Fruit fly (Drosophila melanogaster) whole organism, embryonic: Measurements from ENCODE around the gene sage.

Experiments used
- Ada2b ChIP-seq: fragments of 200-800 bp; sonication (Bioruptor generic); IDR thresholded peaks from 2 replicates; pipeline ENCODE4 v1.3.6; 2022; ENCODE audit warnings: missing biosample characterization, missing genetic modification characterization
- Adf1 ChIP-seq: fragments of 200-800 bp; sonication (Bioruptor generic); IDR thresholded peaks from 2 replicates; pipeline ENCODE4 v1.3.6; 2022; ENCODE audit warnings: missing biosample characterization, missing genetic modification characterization
- CG1024 ChIP-seq: fragments of 200-800 bp; sonication (Bioruptor generic); IDR thresholded peaks from 2 replicates; pipeline ENCODE4 v1.3.6; 2022; ENCODE audit warnings: missing biosample characterization, missing genetic modification characterization
- CG10565 ChIP-seq: fragments of 200-800 bp; sonication (Bioruptor generic); optimal IDR thresholded peaks from 3 replicates; lab custom pipeline; 2016; ENCODE audit warnings: missing biosample characterization, mild to moderate bottlenecking, missing genetic modification characterization
- CG10654 ChIP-seq: fragments of 200-800 bp; sonication (Bioruptor generic); optimal IDR thresholded peaks from 2 replicates; lab custom pipeline; 2016; ENCODE audit warnings: missing biosample characterization, missing genetic modification characterization
- CG10979 ChIP-seq: fragments of 200-800 bp; sonication (Bioruptor generic); optimal IDR thresholded peaks from 2 replicates; lab custom pipeline; 2018; ENCODE audit warnings: missing biosample characterization, mild to moderate bottlenecking, missing genetic modification characterization, moderate library complexity
- CG11093 ChIP-seq: fragments of 200-800 bp; sonication (Bioruptor generic); IDR thresholded peaks from 3 replicates; pipeline ENCODE4 v1.3.6; 2022; ENCODE audit warnings: missing biosample characterization, missing genetic modification characterization
- CG11247 ChIP-seq: fragments of 200-800 bp; sonication (Bioruptor generic); IDR thresholded peaks from 2 replicates; pipeline ENCODE4 v1.3.6; 2022; ENCODE audit warnings: missing biosample characterization, missing genetic modification characterization
- CG11504 ChIP-seq: fragments of 200-800 bp; sonication (Bioruptor generic); optimal IDR thresholded peaks from 3 replicates; lab custom pipeline; 2019; ENCODE audit warnings: missing biosample characterization, mild to moderate bottlenecking, missing genetic modification characterization, moderate library complexity
- CG12236 ChIP-seq: fragments of 200-800 bp; sonication (Bioruptor generic); optimal IDR thresholded peaks from 2 replicates; lab custom pipeline; 2016; ENCODE audit warnings: missing biosample characterization, missing genetic modification characterization
- CG12942 ChIP-seq: fragments of 200-800 bp; sonication (Bioruptor generic); optimal IDR thresholded peaks from 3 replicates; lab custom pipeline; 2016; ENCODE audit warnings: missing biosample characterization, missing genetic modification characterization
- CG13624 ChIP-seq: fragments of 200-800 bp; sonication (Bioruptor generic); optimal IDR thresholded peaks from 2 replicates; lab custom pipeline; 2016; ENCODE audit warnings: missing biosample characterization, missing genetic modification characterization
- CG14710 ChIP-seq: fragments of 200-800 bp; sonication (Bioruptor generic); optimal IDR thresholded peaks from 3 replicates; lab custom pipeline; 2019; ENCODE audit warnings: missing biosample characterization, mild to moderate bottlenecking, missing genetic modification characterization, moderate library complexity
- CG15011 ChIP-seq: fragments of 200-800 bp; sonication (Bioruptor generic); optimal IDR thresholded peaks from 3 replicates; lab custom pipeline; 2018; ENCODE audit warnings: missing biosample characterization, mild to moderate bottlenecking, missing genetic modification characterization
- CG17186 ChIP-seq: fragments of 200-800 bp; sonication (Bioruptor generic); optimal IDR thresholded peaks from 3 replicates; lab custom pipeline; 2017; ENCODE audit warnings: missing biosample characterization, missing genetic modification reagents, missing genetic modification characterization
- CG17568 ChIP-seq: fragments of 200-800 bp; sonication (Bioruptor generic); optimal IDR thresholded peaks from 2 replicates; lab custom pipeline; 2018; ENCODE audit warnings: missing biosample characterization, mild to moderate bottlenecking, missing genetic modification characterization, moderate library complexity
- CG1792 ChIP-seq: fragments of 200-800 bp; sonication (Bioruptor generic); optimal IDR thresholded peaks from 2 replicates; lab custom pipeline; 2016; ENCODE audit warnings: missing biosample characterization, missing genetic modification characterization
- CG2129 ChIP-seq: fragments of 200-800 bp; sonication (Bioruptor generic); IDR thresholded peaks from 2 replicates; pipeline ENCODE4 v1.3.6; 2022; ENCODE audit warnings: missing biosample characterization, missing genetic modification characterization; ENCODE audit not compliant: partially characterized antibody
- CG2875 ChIP-seq: fragments of 200-800 bp; sonication (Bioruptor generic); optimal IDR thresholded peaks from 2 replicates; lab custom pipeline; 2017; ENCODE audit warnings: missing biosample characterization, mild to moderate bottlenecking, missing genetic modification characterization, missing genetic modification reagents
- CG30431 ChIP-seq: fragments of 200-800 bp; sonication (Bioruptor generic); optimal IDR thresholded peaks from 2 replicates; lab custom pipeline; 2017; ENCODE audit warnings: missing biosample characterization, missing genetic modification characterization
- CG3847 ChIP-seq: fragments of 200-800 bp; sonication (Bioruptor generic); IDR thresholded peaks from 2 replicates; pipeline ENCODE4 v1.3.6; 2022; ENCODE audit warnings: missing biosample characterization, missing genetic modification characterization
- CG4617 ChIP-seq: fragments of 200-800 bp; sonication (Bioruptor generic); optimal IDR thresholded peaks from 3 replicates; lab custom pipeline; 2016; ENCODE audit warnings: missing biosample characterization, missing genetic modification characterization, borderline replicate concordance
- CG6175 ChIP-seq: fragments of 200-800 bp; sonication (Bioruptor generic); IDR thresholded peaks from 3 replicates; pipeline ENCODE4 v1.3.6; 2022; ENCODE audit warnings: missing biosample characterization, missing genetic modification characterization
- CG6689 ChIP-seq: fragments of 200-800 bp; sonication (Bioruptor generic); IDR thresholded peaks from 2 replicates; pipeline ENCODE4 v1.3.6; 2022; ENCODE audit warnings: missing biosample characterization, missing genetic modification characterization
- CG7271 ChIP-seq: fragments of 200-800 bp; sonication (Bioruptor generic); optimal IDR thresholded peaks from 2 replicates; lab custom pipeline; 2018; ENCODE audit warnings: missing biosample characterization, mild to moderate bottlenecking, missing genetic modification characterization, moderate library complexity
- CG9797 ChIP-seq: fragments of 200-800 bp; sonication (Bioruptor generic); optimal IDR thresholded peaks from 3 replicates; lab custom pipeline; 2018; ENCODE audit warnings: missing biosample characterization, mild to moderate bottlenecking, missing genetic modification characterization
- Dfd ChIP-seq, 2 experiments: fragments of >200 bp; optimal IDR thresholded peaks; 2 replicates each; lab custom pipeline; 2017; ENCODE audit warnings: missing biosample characterization in 2 of 2, missing genetic modification characterization in 2 of 2
- Doc2 ChIP-seq: fragments of 200-800 bp; sonication (Bioruptor generic); IDR thresholded peaks from 2 replicates; pipeline ENCODE4 v1.3.6; 2022; ENCODE audit warnings: missing biosample characterization, missing genetic modification characterization
- Hr78 ChIP-seq, 2 experiments: fragments of 200-800 bp in 1 of 2; fragments of >200 bp in 1 of 2; sonication (Bioruptor generic) in 1 of 2; optimal IDR thresholded peaks; 2 replicates each; lab custom pipeline; 2017 to 2019; ENCODE audit warnings: missing biosample characterization in 2 of 2, missing genetic modification characterization in 2 of 2, mild to moderate bottlenecking in 1 of 2, moderate library complexity in 1 of 2
- MBD-R2 ChIP-seq: fragments of 200-800 bp; sonication (Bioruptor generic); IDR thresholded peaks from 2 replicates; pipeline ENCODE4 v1.3.6; 2022; ENCODE audit warnings: missing biosample characterization, missing genetic modification characterization
- Max ChIP-seq: fragments of 200-800 bp; sonication (Bioruptor generic); optimal IDR thresholded peaks from 2 replicates; lab custom pipeline; 2016; ENCODE audit warnings: missing biosample characterization, mild to moderate bottlenecking, missing genetic modification characterization
- PHDP ChIP-seq: fragments of 200-800 bp; sonication (Bioruptor generic); optimal IDR thresholded peaks from 3 replicates; lab custom pipeline; 2018; ENCODE audit warnings: missing biosample characterization, mild to moderate bottlenecking, missing genetic modification characterization, moderate library complexity
- Taf1 ChIP-seq: fragments of 200-800 bp; sonication (Bioruptor generic); IDR thresholded peaks from 2 replicates; pipeline ENCODE4 v1.3.6; 2022; ENCODE audit warnings: missing biosample characterization, missing genetic modification characterization
- Vsx1 ChIP-seq: fragments of 200-800 bp; sonication (Bioruptor generic); optimal IDR thresholded peaks from 2 replicates; lab custom pipeline; 2017; ENCODE audit warnings: missing biosample characterization, mild to moderate bottlenecking, missing genetic modification characterization, missing genetic modification reagents
- Xrp1 ChIP-seq: fragments of 200-800 bp; sonication (Bioruptor generic); IDR thresholded peaks from 2 replicates; pipeline ENCODE4 v1.3.6; 2022; ENCODE audit warnings: missing biosample characterization, missing genetic modification characterization
- dan ChIP-seq: fragments of 200-800 bp; sonication (Bioruptor generic); IDR thresholded peaks from 2 replicates; pipeline ENCODE4 v1.3.6; 2022; ENCODE audit warnings: missing biosample characterization, missing genetic modification characterization
- grn ChIP-seq: fragments of 200-800 bp; sonication (Bioruptor generic); optimal IDR thresholded peaks from 3 replicates; lab custom pipeline; 2017; ENCODE audit warnings: missing biosample characterization, missing genetic modification characterization
- ham ChIP-seq: fragments of 200-800 bp; sonication (Bioruptor generic); IDR thresholded peaks from 2 replicates; pipeline ENCODE4 v1.3.6; 2022; ENCODE audit warnings: missing biosample characterization, missing genetic modification characterization
- jing ChIP-seq: fragments of 200-800 bp; sonication (Bioruptor generic); optimal IDR thresholded peaks from 2 replicates; lab custom pipeline; 2018; ENCODE audit warnings: missing biosample characterization, mild to moderate bottlenecking, missing genetic modification characterization
- luna ChIP-seq: fragments of 200-800 bp; sonication (Bioruptor generic); optimal IDR thresholded peaks from 2 replicates; lab custom pipeline; 2016; ENCODE audit warnings: missing biosample characterization, missing genetic modification characterization
- nmo ChIP-seq: fragments of 200-800 bp; sonication (Bioruptor generic); optimal IDR thresholded peaks from 2 replicates; lab custom pipeline; 2018; ENCODE audit warnings: missing biosample characterization, mild to moderate bottlenecking, missing genetic modification characterization, moderate library complexity
- p53 ChIP-seq: fragments of 200-800 bp; sonication (Bioruptor generic); optimal IDR thresholded peaks from 2 replicates; lab custom pipeline; 2016; ENCODE audit warnings: missing biosample characterization, missing genetic modification characterization
- pb ChIP-seq: fragments of 200-800 bp; sonication (Bioruptor generic); optimal IDR thresholded peaks from 3 replicates; lab custom pipeline; 2016; ENCODE audit warnings: missing biosample characterization, missing genetic modification characterization
- schlank ChIP-seq: fragments of 200-800 bp; sonication (Bioruptor generic); optimal IDR thresholded peaks from 2 replicates; lab custom pipeline; 2018; ENCODE audit warnings: missing biosample characterization, mild to moderate bottlenecking, missing genetic modification characterization
- scrt ChIP-seq: fragments of 200-800 bp; sonication (Bioruptor generic); optimal IDR thresholded peaks from 2 replicates; lab custom pipeline; 2018; ENCODE audit warnings: missing biosample characterization, mild to moderate bottlenecking, missing genetic modification characterization, moderate library complexity
- shn ChIP-seq: fragments of 200-800 bp; sonication (Bioruptor generic); optimal IDR thresholded peaks from 3 replicates; lab custom pipeline; 2016; ENCODE audit warnings: missing biosample characterization, missing genetic modification characterization
- sisA ChIP-seq: fragments of 200-800 bp; sonication (Bioruptor generic); IDR thresholded peaks from 2 replicates; pipeline ENCODE4 v1.3.6; 2022; ENCODE audit warnings: missing biosample characterization, missing genetic modification characterization
- sug ChIP-seq: fragments of 200-800 bp; optimal IDR thresholded peaks from 2 replicates; lab custom pipeline; 2019; ENCODE audit warnings: missing biosample characterization, mild to moderate bottlenecking, missing genetic modification characterization, moderate library complexity
- wdn ChIP-seq: fragments of 200-800 bp; sonication (Bioruptor generic); IDR thresholded peaks from 2 replicates; pipeline ENCODE4 v1.3.6; 2022; ENCODE audit warnings: missing biosample characterization, missing genetic modification characterization

Gene sage

DNA sequence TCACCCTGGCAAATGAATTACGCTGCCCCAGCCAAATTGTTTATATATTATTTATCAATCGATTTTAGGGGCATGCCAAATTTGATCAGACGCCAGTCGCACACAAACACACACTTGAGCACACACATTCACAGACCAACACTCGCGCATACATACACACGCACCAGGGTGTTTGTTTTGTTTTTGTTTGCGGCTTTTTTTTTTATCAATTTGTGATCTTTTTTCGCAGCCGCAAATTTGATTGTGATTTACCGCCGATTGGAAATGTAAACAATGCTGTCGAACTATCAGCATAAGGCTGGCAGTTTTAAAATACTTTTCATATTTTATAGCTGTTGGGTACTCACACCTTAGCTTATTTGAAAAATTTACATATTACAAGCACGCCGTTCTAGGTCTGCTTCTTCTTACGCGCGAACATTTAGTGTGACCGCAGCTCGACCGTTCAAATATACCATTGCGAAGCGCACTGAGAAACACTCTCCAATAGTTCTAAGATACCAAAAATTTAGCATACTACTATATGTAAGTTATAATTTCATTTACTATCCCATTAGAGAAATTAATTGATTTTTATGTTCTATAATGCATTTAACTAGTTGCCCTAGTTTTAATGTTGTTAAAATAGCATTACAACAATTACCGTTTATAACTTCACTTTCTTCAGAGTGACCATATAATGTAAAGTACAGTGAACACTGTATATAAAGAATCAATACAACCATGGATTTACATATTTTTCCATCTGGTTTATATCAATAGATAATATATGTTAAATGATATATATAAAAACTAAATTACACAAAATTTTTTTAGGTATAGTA lies 26.5 kb downstream of the sage start, which contains the start of gene pum (continued):
- peak; percentile 31 for TF ChIP-seq CG10979 (tag; lab: Kevin White, UChicago)
- peak; percentile 44 for TF ChIP-seq Max (GFP tag; lab: Kevin White, UChicago)
- TF ChIP-seq CG12942: no peak
- TF ChIP-seq CG7271 (tag; lab: Kevin White, UChicago): no peak
- TF ChIP-seq CG17568 (GFP tag; lab: Kevin White, UChicago): peak; percentile 77
- TF ChIP-seq CG10565 (GFP tag; lab: Kevin White, UChicago): no peak
- TF ChIP-seq CG1792: no peak
- TF ChIP-seq Hr78 (GFP tag; optimal IDR thresholded peaks at IDR 0.05; lab: Kevin White, UChicago): no peak
- TF ChIP-seq wdn (GFP tag; lab: Robert Waterston, UW): no peak
- TF ChIP-seq shn (GFP tag; lab: Kevin White, UChicago): no peak
- no peak; the same call in 1 of the 2 replicates for TF ChIP-seq CG11247 (GFP tag; lab: Robert Waterston, UW)
- no peak for TF ChIP-seq MBD-R2 (GFP tag; lab: Robert Waterston, UW)
- peak; percentile 8 for TF ChIP-seq CG15011
- peak; percentile 39; the same call in 1 of the 2 replicates for TF ChIP-seq sisA
- no peak for TF ChIP-seq CG12236 (GFP tag; lab: Kevin White, UChicago)
- TF ChIP-seq p53 (GFP tag; lab: Kevin White, UChicago): no peak
- TF ChIP-seq CG2129 (GFP tag; lab: Robert Waterston, UW): no peak
- peak; percentile 75 for TF ChIP-seq CG17186
- TF ChIP-seq scrt (GFP tag; lab: Kevin White, UChicago): no peak
- TF ChIP-seq CG10654 (GFP tag; lab: Kevin White, UChicago): no peak
- TF ChIP-seq grn (GFP tag; lab: Kevin White, UChicago): peak; percentile 90
- no peak for TF ChIP-seq Adf1
- TF ChIP-seq sug (tag; lab: Kevin White, UChicago): peak; percentile 45
- TF ChIP-seq Doc2 (GFP tag; lab: Robert Waterston, UW): no peak
- peak; percentile 93 for TF ChIP-seq CG9797 (GFP tag; lab: Kevin White, UChicago)
- TF ChIP-seq luna (GFP tag; lab: Kevin White, UChicago): no peak
- no peak for TF ChIP-seq CG2875 (GFP tag; lab: Kevin White, UChicago)
- no peak for TF ChIP-seq jing (GFP tag; lab: Kevin White, UChicago)
- TF ChIP-seq ham (GFP tag; lab: Robert Waterston, UW): no peak
- no peak for TF ChIP-seq Dfd (GFP tag; optimal IDR thresholded peaks at IDR 0.05; lab: Kevin White, UChicago)
- no peak for TF ChIP-seq CG1024
- TF ChIP-seq dan (GFP tag; lab: Robert Waterston, UW): no peak
- peak; percentile 38 for TF ChIP-seq nmo
- TF ChIP-seq PHDP (tag; lab: Kevin White, UChicago): peak; percentile 44
- peak; percentile 4 for TF ChIP-seq CG4617 (GFP tag; lab: Kevin White, UChicago)
- no peak for TF ChIP-seq CG6175
- TF ChIP-seq CG13624 (GFP tag; lab: Kevin White, UChicago): no peak
- TF ChIP-seq CG11093 (GFP tag; lab: Robert Waterston, UW): no peak
- peak; percentile 47; the same call in 1 of the 2 replicates for TF ChIP-seq CG6689 (GFP tag; lab: Robert Waterston, UW)
- no peak for TF ChIP-seq Vsx1 (GFP tag; lab: Kevin White, UChicago)
- peak; percentile 69 for TF ChIP-seq CG14710
- peak; percentile 36; the same call in 1 of the 2 replicates for TF ChIP-seq Xrp1 (GFP tag; lab: Robert Waterston, UW)
- TF ChIP-seq Ada2b (GFP tag; lab: Robert Waterston, UW): peak; percentile 37; the same call in 1 of the 2 replicates
- TF ChIP-seq CG30431: no peak
- TF ChIP-seq CG11504: peak; percentile 69
- no peak for TF ChIP-seq Taf1 (GFP tag; lab: Robert Waterston, UW)
- TF ChIP-seq schlank: no peak
- TF ChIP-seq CG3847: peak; percentile 60
- TF ChIP-seq pb: no peak
